Fruit fly (Drosophila melanogaster): Measurements from ENCODE around the gene ntc.

Gene ntc

DNA sequence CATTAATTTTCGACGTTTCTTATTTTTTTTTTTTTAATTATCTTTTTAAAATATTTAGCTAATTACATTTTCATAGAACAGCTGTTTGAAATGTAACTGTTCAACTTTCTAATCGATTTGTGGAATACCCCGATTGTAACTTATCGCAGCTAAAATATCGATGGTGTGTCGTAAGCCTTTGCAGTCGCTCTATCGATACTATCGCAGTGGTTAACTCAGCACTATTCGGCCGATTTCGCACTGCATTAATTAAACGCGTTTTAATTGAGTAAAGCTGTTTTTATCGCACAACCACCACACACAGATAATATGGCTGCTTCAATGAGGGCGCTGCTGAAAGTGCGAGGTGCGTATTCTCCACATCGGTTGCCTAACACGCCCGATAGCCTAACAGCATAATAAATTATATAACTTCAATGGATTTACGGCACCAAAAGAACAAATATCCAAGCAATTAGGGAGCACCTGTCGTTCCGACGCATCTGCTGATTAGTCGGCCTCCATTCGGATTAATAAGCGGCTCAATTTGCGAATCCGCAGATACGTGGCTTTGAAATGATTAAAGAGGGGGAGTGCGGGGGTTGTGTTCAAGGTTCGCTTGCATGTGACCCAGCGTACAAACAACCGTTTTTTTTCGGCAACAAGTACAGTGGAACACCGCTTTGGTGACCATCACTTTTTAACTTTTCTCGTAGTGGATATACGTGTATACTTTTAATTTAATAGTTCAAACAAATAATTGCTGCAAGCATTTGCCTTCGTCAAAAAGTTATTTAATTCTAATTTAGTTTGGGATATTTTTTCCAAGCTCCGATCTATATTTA lies 8.0 kb upstream of the ntc start, which contains the start of gene Scsalpha1 (continued):
- TF ChIP-seq lab (GFP tag; optimal IDR thresholded peaks at IDR 0.05): peak; percentile 45
- TF ChIP-seq CG15514 (GFP tag; optimal IDR thresholded peaks at IDR 0.05): peak; percentile 31
- TF ChIP-seq zfh2 (GFP tag; optimal IDR thresholded peaks at IDR 0.05): peak; percentile 7
- TF ChIP-seq h (optimal IDR thresholded peaks at IDR 0.05): no peak
- TF ChIP-seq Ets97D (GFP tag; optimal IDR thresholded peaks at IDR 0.05): peak; percentile 40
- peak; percentile 1 for TF ChIP-seq CG4328 (GFP tag; optimal IDR thresholded peaks at IDR 0.05)
- peak; percentile 47 for TF ChIP-seq CG13894 (tag; optimal IDR thresholded peaks at IDR 0.05)
- TF ChIP-seq sim (GFP tag; IDR thresholded peaks at IDR 0.05): no peak
- TF ChIP-seq pfk (GFP tag; optimal IDR thresholded peaks at IDR 0.05): no peak
- TF ChIP-seq ap (GFP tag; IDR thresholded peaks at IDR 0.05): no peak; the same call in 1 of the 2 replicates
- TF ChIP-seq row (GFP tag; IDR thresholded peaks at IDR 0.05): peak; percentile 68
- peak; percentile 73 for TF ChIP-seq slbo (GFP tag; IDR thresholded peaks at IDR 0.05)
- TF ChIP-seq tio (GFP tag; optimal IDR thresholded peaks at IDR 0.05): no peak
- TF ChIP-seq CG17186 (GFP tag; optimal IDR thresholded peaks at IDR 0.05): peak; percentile 57
- TF ChIP-seq CG17612 (GFP tag; IDR thresholded peaks at IDR 0.05): peak; percentile 18; the same call in 1 of the 2 replicates
- TF ChIP-seq Myb (GFP tag; optimal IDR thresholded peaks at IDR 0.05): peak; percentile 96
- TF ChIP-seq CG14441 (GFP tag; IDR thresholded peaks at IDR 0.05): peak; percentile 26
- peak; percentile 76 for TF ChIP-seq ci (GFP tag; IDR thresholded peaks at IDR 0.05)
- no peak for TF ChIP-seq CG31388 (GFP tag; optimal IDR thresholded peaks at IDR 0.05)
- TF ChIP-seq slp2 (GFP tag; optimal IDR thresholded peaks at IDR 0.05): no peak
- no peak for TF ChIP-seq pros (GFP tag; optimal IDR thresholded peaks at IDR 0.05)
- no peak for TF ChIP-seq CG7928 (GFP tag; optimal IDR thresholded peaks at IDR 0.05)
- TF ChIP-seq Sry-δ (GFP tag; optimal IDR thresholded peaks at IDR 0.05): peak; percentile 97
- TF ChIP-seq Bteb2 (GFP tag; optimal IDR thresholded peaks at IDR 0.05): no peak
- TF ChIP-seq lov (optimal IDR thresholded peaks at IDR 0.05): no peak
- TF ChIP-seq lov (GFP tag; IDR thresholded peaks at IDR 0.05): no peak
- peak; percentile 99 for TF ChIP-seq CG13287 (GFP tag; IDR thresholded peaks at IDR 0.05; ENCODE audit: partially characterized antibody)
- TF ChIP-seq CG6683 (GFP tag; optimal IDR thresholded peaks at IDR 0.05): no peak
- no peak for TF ChIP-seq emc (GFP tag; optimal IDR thresholded peaks at IDR 0.05)
- TF ChIP-seq Drgx (GFP tag; IDR thresholded peaks at IDR 0.05): peak; percentile 46
- peak; percentile 42 for TF ChIP-seq lilli (GFP tag; optimal IDR thresholded peaks at IDR 0.05)
- TF ChIP-seq Sry-β (GFP tag; optimal IDR thresholded peaks at IDR 0.05): no peak
- peak; percentile 43 for TF ChIP-seq Xbp1 (GFP tag; optimal IDR thresholded peaks at IDR 0.05)
- TF ChIP-seq Nf-YB (GFP tag; optimal IDR thresholded peaks at IDR 0.05): no peak
- TF ChIP-seq Rx (GFP tag; IDR thresholded peaks at IDR 0.05): no peak
- TF ChIP-seq zen (tag; optimal IDR thresholded peaks at IDR 0.05): peak; percentile 91
- peak; percentile 61 for TF ChIP-seq CG32767 (GFP tag; IDR thresholded peaks at IDR 0.05)
- peak; percentile 63 for TF ChIP-seq CG11695 (GFP tag; IDR thresholded peaks at IDR 0.05)
- TF ChIP-seq CG2678 (tag; optimal IDR thresholded peaks at IDR 0.05): peak; percentile 41
- no peak for TF ChIP-seq trh (GFP tag; optimal IDR thresholded peaks at IDR 0.05)
- no peak for TF ChIP-seq eyg (GFP tag; optimal IDR thresholded peaks at IDR 0.05)
- no peak for TF ChIP-seq Usf (GFP tag; optimal IDR thresholded peaks at IDR 0.05)
- peak; percentile 97 for TF ChIP-seq Dll (GFP tag; IDR thresholded peaks at IDR 0.05; ENCODE audit: partially characterized antibody)
- peak; percentile 42; the same call in 1 of the 2 replicates for TF ChIP-seq H2.0 (GFP tag; IDR thresholded peaks at IDR 0.05)
- peak; percentile 29; the same call in 1 of the 2 replicates for TF ChIP-seq CG6689 (GFP tag; IDR thresholded peaks at IDR 0.05)
- peak; percentile 9 for TF ChIP-seq odd (GFP tag; optimal IDR thresholded peaks at IDR 0.05)
- peak; percentile 8 for TF ChIP-seq CG8290 (GFP tag; optimal IDR thresholded peaks at IDR 0.05)
- TF ChIP-seq CG8290 (tag; optimal IDR thresholded peaks at IDR 0.05): peak in 1 of 2 experiments; percentile 71
- TF ChIP-seq CG31441 (GFP tag; IDR thresholded peaks at IDR 0.05): no peak
- TF ChIP-seq pzg (GFP tag; optimal IDR thresholded peaks at IDR 0.05): peak; percentile 93
